Fruit fly (Drosophila melanogaster) whole organism, embryonic: ENCODE measurements around the gene Ilp6.

Source experiments
- Atf-2 ChIP-seq: fragments of 200-800 bp; sonication (Bioruptor generic); optimal IDR thresholded peaks from 2 replicates; lab custom pipeline; 2016; ENCODE audit warnings: missing biosample characterization, missing genetic modification characterization
- Bdp1 ChIP-seq: fragments of 200-800 bp; sonication (Bioruptor generic); optimal IDR thresholded peaks from 3 replicates; lab custom pipeline; 2016; ENCODE audit warnings: missing biosample characterization, missing genetic modification characterization
- CG10209 ChIP-seq: fragments of 200-800 bp; sonication (Bioruptor generic); optimal IDR thresholded peaks from 3 replicates; lab custom pipeline; 2017; ENCODE audit warnings: missing biosample characterization, mild to moderate bottlenecking, missing genetic modification characterization, missing genetic modification reagents
- CG10565 ChIP-seq: fragments of 200-800 bp; sonication (Bioruptor generic); optimal IDR thresholded peaks from 3 replicates; lab custom pipeline; 2016; ENCODE audit warnings: missing biosample characterization, mild to moderate bottlenecking, missing genetic modification characterization
- CG11456 ChIP-seq: fragments of 200-800 bp; sonication (Bioruptor generic); IDR thresholded peaks from 3 replicates; pipeline ENCODE4 v1.3.6; 2022; ENCODE audit warnings: missing biosample characterization, missing genetic modification characterization
- CG15269 ChIP-seq: fragments of 200-800 bp; sonication (Bioruptor generic); optimal IDR thresholded peaks from 2 replicates; lab custom pipeline; 2018; ENCODE audit warnings: missing biosample characterization, mild to moderate bottlenecking, missing genetic modification characterization, moderate library complexity
- CG16813 ChIP-seq: fragments of 200-800 bp; sonication (Bioruptor generic); IDR thresholded peaks from 3 replicates; pipeline ENCODE4 v1.3.6; 2022; ENCODE audit warnings: missing biosample characterization, missing genetic modification characterization; ENCODE audit not compliant: partially characterized antibody
- CG16863 ChIP-seq: fragments of 200-800 bp; sonication (Bioruptor generic); optimal IDR thresholded peaks from 3 replicates; lab custom pipeline; 2016; ENCODE audit warnings: missing biosample characterization, missing genetic modification characterization
- CG1792 ChIP-seq: fragments of 200-800 bp; sonication (Bioruptor generic); optimal IDR thresholded peaks from 2 replicates; lab custom pipeline; 2016; ENCODE audit warnings: missing biosample characterization, missing genetic modification characterization
- CG18476 ChIP-seq: fragments of 200-800 bp; sonication (Bioruptor generic); optimal IDR thresholded peaks from 2 replicates; lab custom pipeline; 2016; ENCODE audit warnings: missing biosample characterization, mild to moderate bottlenecking, missing genetic modification characterization
- CG18599 ChIP-seq: fragments of 200-800 bp; sonication (Bioruptor generic); optimal IDR thresholded peaks from 3 replicates; lab custom pipeline; 2017; ENCODE audit warnings: missing biosample characterization, missing genetic modification characterization, mild to moderate bottlenecking, moderate library complexity, missing genetic modification reagents
- CG18764 ChIP-seq: fragments of 200-800 bp; sonication (Bioruptor generic); optimal IDR thresholded peaks from 3 replicates; lab custom pipeline; 2016; ENCODE audit warnings: missing biosample characterization, missing genetic modification characterization
- CG2202 ChIP-seq: fragments of 200-800 bp; sonication (Bioruptor generic); optimal IDR thresholded peaks from 2 replicates; lab custom pipeline; 2018; ENCODE audit warnings: missing biosample characterization, mild to moderate bottlenecking, missing genetic modification characterization
- CG3847 ChIP-seq: fragments of 200-800 bp; sonication (Bioruptor generic); IDR thresholded peaks from 2 replicates; pipeline ENCODE4 v1.3.6; 2022; ENCODE audit warnings: missing biosample characterization, missing genetic modification characterization
- CG4424 ChIP-seq: fragments of 200-800 bp; sonication (Bioruptor generic); optimal IDR thresholded peaks from 3 replicates; lab custom pipeline; 2016; ENCODE audit warnings: missing biosample characterization, missing genetic modification characterization
- CG6272 ChIP-seq: fragments of 200-800 bp; sonication (Bioruptor generic); IDR thresholded peaks from 2 replicates; pipeline ENCODE4 v1.3.6; 2022; ENCODE audit warnings: missing biosample characterization, missing genetic modification characterization
- CG7963 ChIP-seq: fragments of 200-800 bp; sonication (Bioruptor generic); IDR thresholded peaks from 3 replicates; pipeline ENCODE4 v1.3.6; 2022; ENCODE audit warnings: missing biosample characterization, missing genetic modification characterization; ENCODE audit not compliant: partially characterized antibody
- CG8089 ChIP-seq: fragments of 200-800 bp; sonication (Bioruptor generic); optimal IDR thresholded peaks from 3 replicates; lab custom pipeline; 2016; ENCODE audit warnings: missing biosample characterization, missing genetic modification characterization
- CG8359 ChIP-seq: fragments of 200-800 bp; sonication (Bioruptor generic); optimal IDR thresholded peaks from 2 replicates; lab custom pipeline; 2017; ENCODE audit warnings: missing biosample characterization, mild to moderate bottlenecking, missing genetic modification characterization, borderline replicate concordance
- CG8478 ChIP-seq: fragments of >200 bp; optimal IDR thresholded peaks from 2 replicates; lab custom pipeline; 2018
- D ChIP-seq, 2 experiments: fragments of 200-800 bp in 1 of 2; fragments of >200 bp in 1 of 2; sonication (Bioruptor generic) in 1 of 2; optimal IDR thresholded peaks; 2 replicates in 1 of 2; 3 replicates in 1 of 2; lab custom pipeline; 2017; ENCODE audit warnings: mild to moderate bottlenecking in 1 of 2, missing biosample characterization in 1 of 2, missing genetic modification characterization in 1 of 2, missing genetic modification reagents in 1 of 2
- Dip3 ChIP-seq: fragments of 200-800 bp; sonication (Bioruptor generic); optimal IDR thresholded peaks from 3 replicates; lab custom pipeline; 2016; ENCODE audit warnings: missing biosample characterization, missing genetic modification characterization
- E2f1 ChIP-seq: fragments of 200-800 bp; sonication (Bioruptor generic); IDR thresholded peaks from 2 replicates; pipeline ENCODE4 v1.3.6; 2022; ENCODE audit warnings: missing biosample characterization, missing genetic modification characterization
- Hr3 ChIP-seq: fragments of 200-800 bp; sonication (Bioruptor generic); optimal IDR thresholded peaks from 3 replicates; lab custom pipeline; 2016; ENCODE audit warnings: missing biosample characterization, missing genetic modification characterization
- MTF-1 ChIP-seq: fragments of 200-800 bp; sonication (Bioruptor generic); optimal IDR thresholded peaks from 2 replicates; lab custom pipeline; 2018; ENCODE audit warnings: missing biosample characterization, mild to moderate bottlenecking, missing genetic modification characterization, borderline replicate concordance
- PHDP ChIP-seq: fragments of 200-800 bp; sonication (Bioruptor generic); optimal IDR thresholded peaks from 3 replicates; lab custom pipeline; 2018; ENCODE audit warnings: missing biosample characterization, mild to moderate bottlenecking, missing genetic modification characterization, moderate library complexity
- Pdp1 ChIP-seq, 2 experiments: fragments of 200-800 bp; sonication (Bioruptor generic); optimal IDR thresholded peaks; 3 replicates each; lab custom pipeline; 2016; ENCODE audit warnings: missing biosample characterization in 2 of 2, missing genetic modification characterization in 2 of 2, mild to moderate bottlenecking in 1 of 2, moderate library complexity in 1 of 2
- Ptx1 ChIP-seq: fragments of 200-800 bp; sonication (Bioruptor generic); IDR thresholded peaks from 2 replicates; pipeline ENCODE4 v1.3.6; 2022; ENCODE audit warnings: missing biosample characterization, missing genetic modification characterization
- Vsx1 ChIP-seq: fragments of 200-800 bp; sonication (Bioruptor generic); optimal IDR thresholded peaks from 2 replicates; lab custom pipeline; 2017; ENCODE audit warnings: missing biosample characterization, mild to moderate bottlenecking, missing genetic modification characterization, missing genetic modification reagents
- Xrp1 ChIP-seq: fragments of 200-800 bp; sonication (Bioruptor generic); IDR thresholded peaks from 2 replicates; pipeline ENCODE4 v1.3.6; 2022; ENCODE audit warnings: missing biosample characterization, missing genetic modification characterization
- bbx ChIP-seq: fragments of 200-800 bp; sonication (Bioruptor generic); IDR thresholded peaks from 2 replicates; pipeline ENCODE4 v1.3.6; 2022; ENCODE audit warnings: missing biosample characterization, missing genetic modification characterization; ENCODE audit not compliant: partially characterized antibody
- btn ChIP-seq: fragments of 200-800 bp; sonication (Bioruptor generic); optimal IDR thresholded peaks from 2 replicates; lab custom pipeline; 2016; ENCODE audit warnings: missing biosample characterization, missing genetic modification characterization
- cas ChIP-seq: fragments of 200-800 bp; sonication (Bioruptor generic); IDR thresholded peaks from 2 replicates; pipeline ENCODE4 v1.3.6; 2022; ENCODE audit warnings: missing biosample characterization, missing genetic modification characterization
- dpn ChIP-seq, 2 experiments: fragments of 200-800 bp; sonication (Bioruptor generic); optimal IDR thresholded peaks; 3 replicates each; lab custom pipeline; 2016; ENCODE audit warnings: missing biosample characterization in 2 of 2, missing genetic modification characterization in 2 of 2
- esg ChIP-seq: fragments of 200-800 bp; sonication (Bioruptor generic); conservative IDR thresholded peaks from 2 replicates; pipeline ENCODE4 v1.3.6; 2022; ENCODE audit warnings: missing biosample characterization, missing genetic modification characterization
- ewg ChIP-seq: fragments of 200-800 bp; sonication (Bioruptor generic); optimal IDR thresholded peaks from 3 replicates; lab custom pipeline; 2017; ENCODE audit warnings: mild to moderate bottlenecking, missing biosample characterization, missing genetic modification reagents, missing genetic modification characterization
- odd ChIP-seq: fragments of 200-800 bp; sonication (Bioruptor generic); optimal IDR thresholded peaks from 2 replicates; lab custom pipeline; 2017; ENCODE audit warnings: missing biosample characterization, mild to moderate bottlenecking, missing genetic modification characterization
- repo ChIP-seq: fragments of 200-800 bp; sonication (Bioruptor generic); optimal IDR thresholded peaks from 2 replicates; lab custom pipeline; 2016; ENCODE audit warnings: missing biosample characterization, missing genetic modification characterization
- run ChIP-seq: fragments of 200-800 bp; sonication (Bioruptor generic); optimal IDR thresholded peaks from 3 replicates; lab custom pipeline; 2018; ENCODE audit warnings: missing biosample characterization, mild to moderate bottlenecking, missing genetic modification characterization
- sc ChIP-seq, 3 experiments: fragments of >200 bp in 2 of 3; fragments of 200-800 bp in 1 of 3; sonication (Bioruptor generic) in 1 of 3; optimal IDR thresholded peaks; 2 replicates in 2 of 3; 3 replicates in 1 of 3; lab custom pipeline; 2017; ENCODE audit warnings: mild to moderate bottlenecking in 1 of 3, missing biosample characterization in 1 of 3, missing genetic modification characterization in 1 of 3, missing genetic modification reagents in 1 of 3
- sqz ChIP-seq: fragments of 200-800 bp; sonication (Bioruptor generic); optimal IDR thresholded peaks from 3 replicates; lab custom pipeline; 2018; ENCODE audit warnings: missing biosample characterization, mild to moderate bottlenecking, missing genetic modification characterization
- stc ChIP-seq: fragments of 200-800 bp; sonication (Bioruptor generic); IDR thresholded peaks from 2 replicates; pipeline ENCODE4 v1.3.6; 2022; ENCODE audit warnings: missing biosample characterization, missing genetic modification characterization
- tgo ChIP-seq: fragments of 200-800 bp; sonication (Bioruptor generic); IDR thresholded peaks from 3 replicates; pipeline ENCODE4 v1.3.6; 2022; ENCODE audit warnings: missing biosample characterization, missing genetic modification characterization
- trh ChIP-seq: fragments of 200-800 bp; sonication (Bioruptor generic); optimal IDR thresholded peaks from 2 replicates; lab custom pipeline; 2016; ENCODE audit warnings: missing biosample characterization, missing genetic modification characterization
- wek ChIP-seq: fragments of 200-800 bp; sonication (Bioruptor generic); optimal IDR thresholded peaks from 3 replicates; lab custom pipeline; 2018; ENCODE audit warnings: missing biosample characterization, mild to moderate bottlenecking, missing genetic modification characterization, moderate library complexity

Gene Ilp6

DNA sequence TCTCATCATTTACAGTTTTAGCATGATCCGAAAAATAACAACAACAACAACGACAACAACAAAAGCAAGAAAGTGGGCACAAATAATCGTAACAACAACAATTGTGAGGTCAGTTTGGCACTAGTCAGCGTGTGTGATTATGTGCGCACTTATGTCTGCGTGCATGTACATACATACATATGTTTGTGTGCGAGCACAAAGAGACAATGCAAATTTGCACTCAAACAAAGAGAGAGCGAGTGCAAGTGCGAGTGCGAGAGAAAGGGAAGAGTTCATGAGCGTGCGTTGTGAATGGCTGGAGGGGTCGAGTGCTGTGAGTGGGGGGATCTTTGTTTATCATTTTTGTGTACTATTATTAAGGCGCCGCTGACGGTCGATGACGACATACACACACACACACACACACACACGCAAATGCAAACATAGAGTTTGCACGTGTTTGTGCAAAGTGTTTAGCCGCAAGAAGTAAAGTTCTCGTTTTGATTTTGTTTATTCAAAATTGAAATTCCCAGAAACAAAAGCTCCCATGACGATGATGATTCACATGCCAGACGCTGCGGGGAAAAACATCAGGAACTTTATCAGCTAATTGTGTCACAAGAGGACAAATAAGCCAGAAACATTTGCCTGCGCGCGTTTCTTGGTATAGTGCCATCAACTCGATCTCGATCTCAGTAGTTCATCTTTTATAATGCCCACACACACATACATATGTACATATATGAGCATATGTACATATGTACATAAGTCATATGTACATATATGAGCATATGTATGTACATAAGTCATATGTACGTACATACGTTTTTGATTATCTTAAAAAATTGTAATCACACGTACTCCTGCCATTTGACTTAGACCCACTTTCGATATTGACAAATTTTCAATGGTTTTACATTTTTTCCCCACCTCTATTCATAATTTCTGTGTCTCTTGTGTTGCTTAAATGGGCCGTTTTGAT, 39.7 kb downstream of the Ilp6 start (continued):
- TF ChIP-seq Pdp1 (GFP tag; optimal IDR thresholded peaks at IDR 0.05; lab: Kevin White, UChicago) (no peak), stc (GFP tag; lab: Robert Waterston, UW) (peak; percentile 24; the same call in 1 of the 2 replicates), CG2202 (tag; lab: Kevin White, UChicago) (peak; percentile 14), MTF-1 (GFP tag; lab: Kevin White, UChicago) (peak; percentile 36), trh (GFP tag; lab: Kevin White, UChicago) (no peak), CG8359 (peak; percentile 4), CG10209 (peak; percentile 20), CG4424 (GFP tag; lab: Kevin White, UChicago) (no peak), repo (GFP tag; lab: Kevin White, UChicago) (no peak), dpn (GFP tag; optimal IDR thresholded peaks at IDR 0.05; lab: Kevin White, UChicago) (peak in 1 of 2 experiments; percentile 24), wek (peak; percentile 38), ewg (GFP tag; lab: Kevin White, UChicago) (peak; percentile 11), CG1792 (GFP tag; lab: Kevin White, UChicago) (peak; percentile 35), CG16863 (GFP tag; lab: Kevin White, UChicago) (peak; percentile 16)

- TF ChIP-seq sc (optimal IDR thresholded peaks at IDR 0.05; lab: Kevin White, UChicago) = no peak
- peak; percentile 87 for TF ChIP-seq sc (GFP tag; optimal IDR thresholded peaks at IDR 0.05; lab: Kevin White, UChicago)
- TF ChIP-seq btn (GFP tag; lab: Kevin White, UChicago) = peak; percentile 68
- TF ChIP-seq run (tag; lab: Kevin White, UChicago) = peak; percentile 95
- peak; percentile 90 for TF ChIP-seq CG3847 (GFP tag; lab: Robert Waterston, UW)
- TF ChIP-seq Xrp1 = peak; percentile 94
- peak; percentile 53 for TF ChIP-seq CG18764
- peak; percentile 98 for TF ChIP-seq CG18599 (GFP tag; lab: Kevin White, UChicago)
- peak; percentile 85 for TF ChIP-seq CG8089 (GFP tag; lab: Kevin White, UChicago)
- peak; percentile 97 for TF ChIP-seq CG15269
- peak; percentile 85 for TF ChIP-seq esg (GFP tag; lab: Robert Waterston, UW)
- peak; percentile 92 for TF ChIP-seq tgo
- peak; percentile 97 for TF ChIP-seq odd (GFP tag; lab: Kevin White, UChicago)
- TF ChIP-seq Hr3 (GFP tag; lab: Kevin White, UChicago) = peak; percentile 92
- TF ChIP-seq E2f1 (GFP tag; lab: Robert Waterston, UW) = peak; percentile 84
- TF ChIP-seq CG7963 (GFP tag; lab: Robert Waterston, UW) = no peak
- TF ChIP-seq sqz (GFP tag; lab: Kevin White, UChicago) = peak; percentile 95
- peak; percentile 92 for TF ChIP-seq Vsx1 (GFP tag; lab: Kevin White, UChicago)
- peak; percentile 97 for TF ChIP-seq PHDP
- peak; percentile 83 for TF ChIP-seq CG10565
- peak; percentile 78 for TF ChIP-seq bbx (GFP tag; lab: Robert Waterston, UW)
- peak; percentile 82 for TF ChIP-seq Atf-2
- peak; percentile 78 for TF ChIP-seq Bdp1 (GFP tag; lab: Kevin White, UChicago)
- peak; percentile 89 for TF ChIP-seq Dip3
- no peak for TF ChIP-seq D (optimal IDR thresholded peaks at IDR 0.05; lab: Kevin White, UChicago)
- TF ChIP-seq D (GFP tag; optimal IDR thresholded peaks at IDR 0.05; lab: Kevin White, UChicago) = peak; percentile 89
- no peak for TF ChIP-seq CG16813
- peak; percentile 84 for TF ChIP-seq CG18476
- peak; percentile 90 for TF ChIP-seq Ptx1 (GFP tag; lab: Robert Waterston, UW)
- TF ChIP-seq CG8478 (lab: Kevin White, UChicago) = no peak
- peak; percentile 74 for TF ChIP-seq cas (GFP tag; lab: Robert Waterston, UW)
- peak; percentile 68 for TF ChIP-seq CG6272 (GFP tag; lab: Robert Waterston, UW)
- TF ChIP-seq CG11456 (GFP tag; lab: Robert Waterston, UW) = peak; percentile 79
Observed at dm6 chrX:2293294-2293988, 41.0 kb downstream of the Ilp6 start, which contains the start of gene CG2865. Gene CG2865, minus strand, starts transcription at chrX:2293411.
